In genomic region chrX:13284618-13285017, ce11 we compare ENCODE assay signal across 3 worm cellular contexts.
TF ChIP-seq lines count a peak whose summit lies in the region.

No protein-coding gene starts in this region.

TF ChIP-seq in whole organism, L4 larva, 104 proteins besides CTCF, POLR2A, EP300 and RAD21 (continues in another document):
- peak; percentile 17; the same call in 1 of the 2 replicates for TF ChIP-seq dmd-6 (GFP tag; IDR thresholded peaks at IDR 0.05; lab: Robert Waterston, UW)
- 0 out of 2 replicates have a peak, but pooled peaks have one; percentile 37 for TF ChIP-seq Y105C5A.15 (GFP tag; IDR thresholded peaks at IDR 0.05; lab: Robert Waterston, UW)
- TF ChIP-seq Y75B8A.6 (GFP tag; IDR thresholded peaks at IDR 0.05; lab: Robert Waterston, UW), result no peak
- no peak for TF ChIP-seq arid-1 (GFP tag; conservative IDR thresholded peaks at IDR 0.05; lab: Robert Waterston, UW)
- TF ChIP-seq mxl-3 (GFP tag; optimal IDR thresholded peaks at IDR 0.05; lab: Kevin White, UChicago), result no peak
- TF ChIP-seq dve-1 (tag; optimal IDR thresholded peaks at IDR 0.05; lab: Kevin White, UChicago; ENCODE audit: insufficient read depth), result no peak
- no peak for TF ChIP-seq F37D6.2 (tag; optimal IDR thresholded peaks at IDR 0.05; lab: Kevin White, UChicago)
- no peak for TF ChIP-seq sdz-12 (GFP tag; optimal IDR thresholded peaks at IDR 0.05; lab: Kevin White, UChicago)
- TF ChIP-seq dmd-9 (GFP tag; IDR thresholded peaks at IDR 0.05; lab: Robert Waterston, UW), result no peak
- no peak for TF ChIP-seq F49E8.2 (tag; optimal IDR thresholded peaks at IDR 0.05; lab: Kevin White, UChicago; ENCODE audit: borderline replicate concordance)
- no peak for TF ChIP-seq lin-38 (GFP tag; IDR thresholded peaks at IDR 0.05; lab: Robert Waterston, UW)
- TF ChIP-seq zip-11 (GFP tag; IDR thresholded peaks at IDR 0.05; lab: Robert Waterston, UW), result no peak
- TF ChIP-seq daf-12 (tag; optimal IDR thresholded peaks at IDR 0.05; lab: Kevin White, UChicago), result no peak
- 0 out of 2 replicates have a peak, but pooled peaks have one; percentile 23 for TF ChIP-seq zfp-3 (GFP tag; conservative IDR thresholded peaks at IDR 0.05; lab: Robert Waterston, UW)
- TF ChIP-seq dmd-8 (GFP tag; IDR thresholded peaks at IDR 0.05; lab: Robert Waterston, UW), result no peak
- no peak for TF ChIP-seq fos-1 (tag; optimal IDR thresholded peaks at IDR 0.05; lab: Kevin White, UChicago)
- TF ChIP-seq unc-39 (tag; optimal IDR thresholded peaks at IDR 0.05; lab: Kevin White, UChicago), result no peak
- TF ChIP-seq lir-3 (tag; optimal IDR thresholded peaks at IDR 0.05; lab: Kevin White, UChicago), result no peak
- TF ChIP-seq hmg-1.1 (GFP tag; IDR thresholded peaks at IDR 0.05; lab: Robert Waterston, UW), result peak; percentile 15; the same call in 1 of the 2 replicates
- TF ChIP-seq mdl-1 (tag; optimal IDR thresholded peaks at IDR 0.05; lab: Kevin White, UChicago), result no peak
- TF ChIP-seq saeg-2 (GFP tag; IDR thresholded peaks at IDR 0.05; lab: Robert Waterston, UW), result no peak
- TF ChIP-seq php-3 (GFP tag; IDR thresholded peaks at IDR 0.05; lab: Robert Waterston, UW), result no peak
- TF ChIP-seq ceh-28 (tag; optimal IDR thresholded peaks at IDR 0.05; lab: Kevin White, UChicago), result no peak
- no peak for TF ChIP-seq ZK546.5 (tag; optimal IDR thresholded peaks at IDR 0.05; lab: Kevin White, UChicago)
- peak in 1 of 2 experiments; percentile 52 for TF ChIP-seq daf-16 (GFP tag; optimal IDR thresholded peaks at IDR 0.05; lab: Kevin White, UChicago)
- TF ChIP-seq daf-16 (tag; optimal IDR thresholded peaks at IDR 0.05; lab: Kevin White, UChicago), result peak; percentile 17
- no peak for TF ChIP-seq ceh-20 (GFP tag; IDR thresholded peaks at IDR 0.05; lab: Robert Waterston, UW)
- TF ChIP-seq pha-4 (GFP tag; IDR thresholded peaks at IDR 0.05; lab: Robert Waterston, UW), result peak; percentile 73
- TF ChIP-seq pha-4 (tag; optimal IDR thresholded peaks at IDR 0.05; lab: Kevin White, UChicago), result no peak
- TF ChIP-seq daf-19 (GFP tag; conservative IDR thresholded peaks at IDR 0.05; lab: Robert Waterston, UW), result no peak
- TF ChIP-seq spr-3 (GFP tag; optimal IDR thresholded peaks at IDR 0.05; lab: Kevin White, UChicago), result no peak

TF ChIP-seq in whole organism, midembryonic, 9 proteins besides CTCF, POLR2A, EP300 and RAD21:
- no peak for TF ChIP-seq med-1 (GFP tag; optimal IDR thresholded peaks at IDR 0.05; lab: Kevin White, UChicago; ENCODE audit: insufficient read depth)
- TF ChIP-seq ztf-29 (GFP tag; IDR thresholded peaks at IDR 0.05; lab: Robert Waterston, UW), result no peak
- no peak for TF ChIP-seq ztf-23 (GFP tag; IDR thresholded peaks at IDR 0.05; lab: Robert Waterston, UW)
- TF ChIP-seq flt-1 (GFP tag; IDR thresholded peaks at IDR 0.05; lab: Robert Waterston, UW), result 0 out of 2 replicates have a peak, but pooled peaks have one; percentile 45
- no peak for TF ChIP-seq cog-1 (tag; optimal IDR thresholded peaks at IDR 0.05; lab: Kevin White, UChicago)

TF ChIP-seq in whole organism, young adult, 124 proteins besides CTCF, POLR2A, EP300 and RAD21 (continues in another document):
- TF ChIP-seq zfh-2 (GFP tag; conservative IDR thresholded peaks at IDR 0.05; lab: Robert Waterston, UW), result no peak
- no peak for TF ChIP-seq T07F8.4 (tag; optimal IDR thresholded peaks at IDR 0.05; lab: Kevin White, UChicago)
- no peak for TF ChIP-seq pha-4 (tag; optimal IDR thresholded peaks at IDR 0.05; lab: Kevin White, UChicago)
- TF ChIP-seq egl-44 (GFP tag; IDR thresholded peaks at IDR 0.05; lab: Robert Waterston, UW), result no peak
- TF ChIP-seq Y56A3A.18 (GFP tag; IDR thresholded peaks at IDR 0.05; lab: Robert Waterston, UW), result 0 out of 2 replicates have a peak, but pooled peaks have one; percentile 35
- no peak for TF ChIP-seq madf-8 (GFP tag; conservative IDR thresholded peaks at IDR 0.05; lab: Robert Waterston, UW)
- peak; percentile 65 for TF ChIP-seq D2030.7 (GFP tag; IDR thresholded peaks at IDR 0.05; lab: Robert Waterston, UW)
- no peak for TF ChIP-seq hsf-1 (GFP tag; IDR thresholded peaks at IDR 0.05; lab: Robert Waterston, UW)
- TF ChIP-seq lin-35 (GFP tag; optimal IDR thresholded peaks at IDR 0.05; lab: Kevin White, UChicago), result no peak
- TF ChIP-seq attf-6 (GFP tag; IDR thresholded peaks at IDR 0.05; lab: Robert Waterston, UW), result peak; percentile 65
- no peak for TF ChIP-seq K12H6.12 (tag; optimal IDR thresholded peaks at IDR 0.05; lab: Kevin White, UChicago)
- no peak for TF ChIP-seq Y53F4B.3 (GFP tag; IDR thresholded peaks at IDR 0.05; lab: Robert Waterston, UW)
- peak; percentile 42 for TF ChIP-seq snpc-4 (GFP tag; optimal IDR thresholded peaks at IDR 0.05; lab: Kevin White, UChicago)
- peak in 2 of 4 experiments; percentile 35 to 58 for TF ChIP-seq snpc-4 (tag; optimal IDR thresholded peaks at IDR 0.05; lab: Kevin White, UChicago)
- peak; percentile 16 for TF ChIP-seq nhr-179 (tag; optimal IDR thresholded peaks at IDR 0.05; lab: Kevin White, UChicago)
- no peak for TF ChIP-seq chd-7 (tag; optimal IDR thresholded peaks at IDR 0.05; lab: Kevin White, UChicago)
- TF ChIP-seq zim-3 (tag; optimal IDR thresholded peaks at IDR 0.05; lab: Kevin White, UChicago), result no peak
- TF ChIP-seq mel-28 (tag; optimal IDR thresholded peaks at IDR 0.05; lab: Kevin White, UChicago; ENCODE audit: borderline replicate concordance), result no peak
- TF ChIP-seq rpc-1 (optimal IDR thresholded peaks at IDR 0.05; lab: Kevin White, UChicago), result peak; percentile 75
- TF ChIP-seq rpc-1 (tag; optimal IDR thresholded peaks at IDR 0.05; lab: Kevin White, UChicago), result peak; percentile 90
- no peak for TF ChIP-seq tlf-1 (GFP tag; optimal IDR thresholded peaks at IDR 0.05; lab: Kevin White, UChicago)
- no peak for TF ChIP-seq ztf-26 (tag; optimal IDR thresholded peaks at IDR 0.05; lab: Kevin White, UChicago)
- no peak for TF ChIP-seq ztf-22 (GFP tag; optimal IDR thresholded peaks at IDR 0.05; lab: Kevin White, UChicago)
- peak; percentile 19; the same call in 1 of the 2 replicates for TF ChIP-seq madf-6 (GFP tag; IDR thresholded peaks at IDR 0.05; lab: Robert Waterston, UW)
- TF ChIP-seq hmg-1.2 (GFP tag; IDR thresholded peaks at IDR 0.05; lab: Robert Waterston, UW), result peak; percentile 44; the same call in 1 of the 2 replicates
- TF ChIP-seq lir-1 (GFP tag; conservative IDR thresholded peaks at IDR 0.05; lab: Robert Waterston, UW), result no peak
- no peak for TF ChIP-seq aptf-2 (GFP tag; conservative IDR thresholded peaks at IDR 0.05; lab: Robert Waterston, UW)
- no peak for TF ChIP-seq xnd-1 (tag; optimal IDR thresholded peaks at IDR 0.05; lab: Kevin White, UChicago)
- peak; percentile 26; the same call in 1 of the 2 replicates for TF ChIP-seq cebp-1 (GFP tag; IDR thresholded peaks at IDR 0.05; lab: Robert Waterston, UW)
- TF ChIP-seq cebp-1 (tag; optimal IDR thresholded peaks at IDR 0.05; lab: Kevin White, UChicago), result no peak
- TF ChIP-seq ZK185.1 (tag; optimal IDR thresholded peaks at IDR 0.05; lab: Kevin White, UChicago; ENCODE audit: poor library complexity, severe bottlenecking), result peak; percentile 22
- TF ChIP-seq rec-8 (tag; optimal IDR thresholded peaks at IDR 0.05; lab: Kevin White, UChicago), result peak; percentile 32 to 46
- TF ChIP-seq gei-17 (GFP tag; optimal IDR thresholded peaks at IDR 0.05; lab: Kevin White, UChicago), result no peak
- TF ChIP-seq nfyb-1 (GFP tag; IDR thresholded peaks at IDR 0.05; lab: Robert Waterston, UW), result peak; percentile 64
- no peak for TF ChIP-seq ama-1 (optimal IDR thresholded peaks at IDR 0.05; lab: Kevin White, UChicago)
- TF ChIP-seq ama-1 (GFP tag; optimal IDR thresholded peaks at IDR 0.05; lab: Kevin White, UChicago), result peak in 1 of 2 experiments; percentile 14
- TF ChIP-seq Y53G8AR.9 (GFP tag; conservative IDR thresholded peaks at IDR 0.05; lab: Robert Waterston, UW), result no peak
- TF ChIP-seq tbp1 (GFP tag; optimal IDR thresholded peaks at IDR 0.05; lab: Kevin White, UChicago), result peak; percentile 87
- TF ChIP-seq snpc-3.4 (tag; optimal IDR thresholded peaks at IDR 0.05; lab: Kevin White, UChicago), result peak; percentile 50
- TF ChIP-seq akir-1 (GFP tag; optimal IDR thresholded peaks at IDR 0.05; lab: Kevin White, UChicago), result no peak
- no peak for TF ChIP-seq efl-1 (GFP tag; optimal IDR thresholded peaks at IDR 0.05; lab: Kevin White, UChicago)
- no peak for TF ChIP-seq tbx-9 (tag; optimal IDR thresholded peaks at IDR 0.05; lab: Kevin White, UChicago; ENCODE audit: borderline replicate concordance)
- peak; percentile 3 for TF ChIP-seq hrde-1 (tag; optimal IDR thresholded peaks at IDR 0.05; lab: Kevin White, UChicago; ENCODE audit: borderline replicate concordance)
- TF ChIP-seq lin-26 (GFP tag; IDR thresholded peaks at IDR 0.05; lab: Robert Waterston, UW), result peak; percentile 87
- peak; percentile 65 for TF ChIP-seq nhr-90 (tag; optimal IDR thresholded peaks at IDR 0.05; lab: Kevin White, UChicago)
- peak; percentile 45 for TF ChIP-seq snpc-1.3 (tag; optimal IDR thresholded peaks at IDR 0.05; lab: Kevin White, UChicago; ENCODE audit: insufficient read depth)
- no peak for TF ChIP-seq madf-10 (tag; optimal IDR thresholded peaks at IDR 0.05; lab: Kevin White, UChicago)
- TF ChIP-seq ztf-18 (tag; optimal IDR thresholded peaks at IDR 0.05; lab: Kevin White, UChicago), result peak; percentile 40
- TF ChIP-seq him-1 (tag; optimal IDR thresholded peaks at IDR 0.05; lab: Kevin White, UChicago), result peak; percentile 65
- TF ChIP-seq egrh-3 (GFP tag; IDR thresholded peaks at IDR 0.05; lab: Robert Waterston, UW), result no peak
- no peak for TF ChIP-seq C17E4.6 (GFP tag; IDR thresholded peaks at IDR 0.05; lab: Robert Waterston, UW)
- TF ChIP-seq pbrm-1 (GFP tag; IDR thresholded peaks at IDR 0.05; lab: Robert Waterston, UW), result peak; percentile 62; the same call in 1 of the 2 replicates
- no peak for TF ChIP-seq hlh-12 (tag; optimal IDR thresholded peaks at IDR 0.05; lab: Kevin White, UChicago)
- no peak for TF ChIP-seq bed-2 (GFP tag; IDR thresholded peaks at IDR 0.05; lab: Robert Waterston, UW)
- TF ChIP-seq nhr-120 (GFP tag; IDR thresholded peaks at IDR 0.05; lab: Robert Waterston, UW), result 0 out of 2 replicates have a peak, but pooled peaks have one; percentile 50
- no peak for TF ChIP-seq sdz-38 (tag; optimal IDR thresholded peaks at IDR 0.05; lab: Kevin White, UChicago)
- TF ChIP-seq ztf-25 (GFP tag; IDR thresholded peaks at IDR 0.05; lab: Robert Waterston, UW), result 0 out of 2 replicates have a peak, but pooled peaks have one; percentile 73
- TF ChIP-seq fkh-3 (tag; optimal IDR thresholded peaks at IDR 0.05; lab: Kevin White, UChicago), result no peak
- peak; percentile 40; the same call in 1 of the 2 replicates for TF ChIP-seq dox-1 (GFP tag; IDR thresholded peaks at IDR 0.05; lab: Robert Waterston, UW)

Comparison
In these comparisons a context has a peak if more than half of its experiments do, and no peak if none do; other contexts are left out.
1. Of the 7 proteins assayed by ChIP-seq in both whole organism, young adult and whole organism, L4 larva: peak only in whole organism, young adult: snpc-4; only in whole organism, L4 larva: none; in both: none; in neither: 4; mixed calls (peak in some experiments, not most) for 2.